Fruit fly (Drosophila melanogaster): ENCODE data around the gene CG3108.

CG3108 gene

DNA sequence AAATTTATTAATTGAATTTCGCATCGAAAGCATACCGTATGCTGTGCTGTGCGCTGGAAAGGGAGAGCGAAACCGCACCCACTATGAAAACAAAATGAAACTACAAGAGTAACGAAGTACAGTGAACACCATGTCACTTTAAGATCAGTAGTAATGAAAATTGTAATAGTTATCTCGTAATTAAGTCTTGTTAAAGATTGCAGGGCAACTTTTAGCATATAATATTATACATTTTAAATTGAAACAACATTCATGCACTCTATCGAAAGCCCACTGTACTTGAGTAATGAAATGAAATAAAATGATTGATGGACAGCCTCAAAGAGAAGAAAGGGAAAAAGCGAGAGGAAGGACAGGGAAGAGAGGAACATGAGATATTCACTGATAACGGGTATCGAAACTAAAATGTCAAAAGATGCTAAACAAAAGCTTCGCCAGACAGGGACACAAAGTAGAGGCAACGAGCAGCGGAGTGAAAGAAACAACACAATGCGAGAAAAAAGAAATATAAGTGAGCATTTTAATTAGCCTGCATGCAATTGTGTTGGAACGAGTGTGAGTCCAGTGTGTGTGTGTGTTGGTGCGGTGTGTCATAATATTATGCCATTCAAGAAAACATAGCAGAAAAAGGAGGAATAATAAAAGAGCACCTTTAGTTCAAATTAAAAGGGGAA, 46.0 kb downstream of the CG3108 start (continued):
- peak; percentile 81 for TF ChIP-seq Fer1 (GFP tag; optimal IDR thresholded peaks at IDR 0.05)
- peak; percentile 44 for TF ChIP-seq CG13775 (GFP tag; optimal IDR thresholded peaks at IDR 0.05)
- TF ChIP-seq CG4820 (GFP tag; optimal IDR thresholded peaks at IDR 0.05): peak; percentile 46
- peak; percentile 37; the same call in 1 of the 2 replicates for TF ChIP-seq toy (GFP tag; IDR thresholded peaks at IDR 0.05)
- peak; percentile 66 for TF ChIP-seq CG11696 (GFP tag; IDR thresholded peaks at IDR 0.05)
- TF ChIP-seq ranshi (GFP tag; IDR thresholded peaks at IDR 0.05): peak; percentile 73
- peak; percentile 83 for TF ChIP-seq CG17361 (GFP tag; IDR thresholded peaks at IDR 0.05)
- no peak for TF ChIP-seq Lpt (GFP tag; optimal IDR thresholded peaks at IDR 0.05)
- peak; percentile 30 for TF ChIP-seq Ravus (GFP tag; IDR thresholded peaks at IDR 0.05)
- peak; percentile 50 for TF ChIP-seq onecut (GFP tag; IDR thresholded peaks at IDR 0.05)
- TF ChIP-seq Hr3 (GFP tag; optimal IDR thresholded peaks at IDR 0.05): peak; percentile 71
- TF ChIP-seq grau (tag; optimal IDR thresholded peaks at IDR 0.05): peak; percentile 95
- TF ChIP-seq dpn (GFP tag; optimal IDR thresholded peaks at IDR 0.05): peak; percentile 55 to 82
- TF ChIP-seq Sox102F (GFP tag; optimal IDR thresholded peaks at IDR 0.05): peak; percentile 88
- peak; percentile 10 for TF ChIP-seq CG30020 (tag; optimal IDR thresholded peaks at IDR 0.05)
- no peak for TF ChIP-seq abd-A (tag; optimal IDR thresholded peaks at IDR 0.05)
- TF ChIP-seq Camta (GFP tag; optimal IDR thresholded peaks at IDR 0.05): peak; percentile 38
- TF ChIP-seq CHES-1-like (GFP tag; optimal IDR thresholded peaks at IDR 0.05): peak; percentile 37
- TF ChIP-seq fu2 (GFP tag; optimal IDR thresholded peaks at IDR 0.05): peak; percentile 26
- TF ChIP-seq CG10209 (GFP tag; optimal IDR thresholded peaks at IDR 0.05): peak; percentile 64
- TF ChIP-seq CG7839 (tag; optimal IDR thresholded peaks at IDR 0.05): peak; percentile 86
- no peak for TF ChIP-seq eve (GFP tag; optimal IDR thresholded peaks at IDR 0.05)
- TF ChIP-seq CG7786 (GFP tag; optimal IDR thresholded peaks at IDR 0.05): peak; percentile 24
- TF ChIP-seq fd64A (GFP tag; optimal IDR thresholded peaks at IDR 0.05): no peak
- no peak for TF ChIP-seq bigmax (GFP tag; optimal IDR thresholded peaks at IDR 0.05)
- TF ChIP-seq trem (tag; optimal IDR thresholded peaks at IDR 0.05): peak; percentile 2
- TF ChIP-seq insv (GFP tag; optimal IDR thresholded peaks at IDR 0.05): no peak
- peak; percentile 39 for TF ChIP-seq gsb (GFP tag; IDR thresholded peaks at IDR 0.05)
- peak; percentile 72 for TF ChIP-seq chm (GFP tag; IDR thresholded peaks at IDR 0.05)
- no peak for TF ChIP-seq ato (GFP tag; IDR thresholded peaks at IDR 0.05; ENCODE audit: partially characterized antibody)
- TF ChIP-seq CG11504 (tag; optimal IDR thresholded peaks at IDR 0.05): peak; percentile 87
- peak; percentile 80 for TF ChIP-seq Rfx (GFP tag; IDR thresholded peaks at IDR 0.05)
- TF ChIP-seq CG13894 (tag; optimal IDR thresholded peaks at IDR 0.05): peak; percentile 23
- peak; percentile 26 for TF ChIP-seq Dad (GFP tag; optimal IDR thresholded peaks at IDR 0.05)
- peak; percentile 80 for TF ChIP-seq CG30403 (GFP tag; optimal IDR thresholded peaks at IDR 0.05)
- TF ChIP-seq CG42726 (GFP tag; IDR thresholded peaks at IDR 0.05; ENCODE audit: partially characterized antibody): no peak
- no peak for TF ChIP-seq CG17912 (GFP tag; optimal IDR thresholded peaks at IDR 0.05)
- TF ChIP-seq ash1 (GFP tag; optimal IDR thresholded peaks at IDR 0.05): no peak
- TF ChIP-seq CG15479 (GFP tag; optimal IDR thresholded peaks at IDR 0.05): no peak
- peak; percentile 72 for TF ChIP-seq CG32772 (GFP tag; IDR thresholded peaks at IDR 0.05)
- peak; percentile 15 for TF ChIP-seq CG6254 (GFP tag; optimal IDR thresholded peaks at IDR 0.05)
- peak; percentile 43 for TF ChIP-seq Antp (GFP tag; optimal IDR thresholded peaks at IDR 0.05)
- TF ChIP-seq so (GFP tag; IDR thresholded peaks at IDR 0.05): peak; percentile 80
- no peak for TF ChIP-seq CG1832 (GFP tag; optimal IDR thresholded peaks at IDR 0.05)
- TF ChIP-seq NFAT (GFP tag; IDR thresholded peaks at IDR 0.05): peak; percentile 43
- TF ChIP-seq chinmo (GFP tag; IDR thresholded peaks at IDR 0.05; ENCODE audit: partially characterized antibody): no peak
- TF ChIP-seq ci (GFP tag; IDR thresholded peaks at IDR 0.05): peak; percentile 90
- TF ChIP-seq CG18476 (GFP tag; optimal IDR thresholded peaks at IDR 0.05): peak; percentile 34
- no peak for TF ChIP-seq CG8478 (optimal IDR thresholded peaks at IDR 0.05)
- TF ChIP-seq p53 (GFP tag; optimal IDR thresholded peaks at IDR 0.05): no peak
- TF ChIP-seq D19B (GFP tag; optimal IDR thresholded peaks at IDR 0.05): no peak

Data from whole organism, embryonic.